Worm (Caenorhabditis elegans): Measurements from ENCODE around the gene T10D4.15.

T10D4.15 gene

DNA sequence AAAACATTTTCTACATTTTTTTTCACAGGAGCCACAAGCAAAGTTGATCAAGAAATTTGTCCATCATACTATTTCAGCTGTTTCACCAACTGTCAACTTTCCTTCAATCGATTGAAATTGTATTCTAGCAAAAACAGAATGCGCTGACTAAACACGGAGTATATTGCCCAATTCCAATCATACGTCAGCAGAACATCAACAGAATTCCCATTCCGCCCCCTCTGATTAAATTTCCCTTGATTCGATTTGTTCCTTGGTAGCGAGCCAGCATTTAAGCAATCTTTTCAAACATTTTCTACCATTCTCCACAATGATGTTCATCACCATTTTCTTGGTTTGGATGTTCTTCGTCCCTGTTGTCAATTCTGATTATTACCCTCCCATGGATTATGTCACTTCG, at the start of gene T10D4.15:
TSS of gene T10D4.15 (plus strand) at position 301 of the 400 bp plus-strand sequence.
- TF ChIP-seq elt-1 (tag; optimal IDR thresholded peaks at IDR 0.05) (no peak), nhr-25 (tag; optimal IDR thresholded peaks at IDR 0.05) (no peak), nhr-77 (tag; optimal IDR thresholded peaks at IDR 0.05) (no peak), lin-11 (tag; optimal IDR thresholded peaks at IDR 0.05) (no peak), nhr-23 (tag; optimal IDR thresholded peaks at IDR 0.05) (no peak), nhr-237 (tag; optimal IDR thresholded peaks at IDR 0.05) (no peak), lin-13 (GFP tag; optimal IDR thresholded peaks at IDR 0.05) (no peak), F13H6.1 (tag; optimal IDR thresholded peaks at IDR 0.05) (no peak), unc-62 (GFP tag; optimal IDR thresholded peaks at IDR 0.05) (no peak), ama-1 (optimal IDR thresholded peaks at IDR 0.05) (no peak), crh-2 (tag; optimal IDR thresholded peaks at IDR 0.05) (no peak), mab-5 (tag; optimal IDR thresholded peaks at IDR 0.05) (no peak), nhr-129 (tag; optimal IDR thresholded peaks at IDR 0.05) (no peak), snpc-4 (tag; optimal IDR thresholded peaks at IDR 0.05) (no peak), elt-3 (tag; optimal IDR thresholded peaks at IDR 0.05) (no peak)

DNA sequence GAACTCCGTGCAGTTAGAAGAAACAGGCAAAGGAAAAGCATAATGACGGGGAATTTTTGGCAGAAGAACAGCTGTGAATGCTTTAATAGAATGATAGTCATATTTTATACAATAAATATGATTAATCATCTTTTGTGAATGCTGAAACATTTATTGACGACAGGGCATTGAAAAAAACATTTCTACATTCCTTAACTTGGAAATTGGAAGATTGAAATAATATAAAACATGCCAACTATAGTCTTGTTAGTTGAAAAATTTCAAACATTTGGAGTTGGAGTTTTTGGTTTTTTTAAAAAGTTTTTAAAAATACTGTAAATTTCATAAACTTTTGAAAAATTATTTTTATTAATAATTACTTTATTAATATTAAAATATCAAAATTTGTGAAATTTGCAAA, 49.1 kb upstream of the T10D4.15 start, which contains the start of gene Y25C1A.14:
TSS of gene Y25C1A.14 (minus strand) at position 101 of the 400 bp plus-strand sequence.
- TF ChIP-seq R02D3.7 (tag; optimal IDR thresholded peaks at IDR 0.05) (no peak), ZK546.5 (tag; optimal IDR thresholded peaks at IDR 0.05) (no peak), Y55F3AM.14 (GFP tag; optimal IDR thresholded peaks at IDR 0.05) (no peak), sem-4 (tag; optimal IDR thresholded peaks at IDR 0.05) (no peak), alr-1 (tag; optimal IDR thresholded peaks at IDR 0.05) (no peak), elt-1 (tag; optimal IDR thresholded peaks at IDR 0.05) (no peak), nhr-10 (tag; optimal IDR thresholded peaks at IDR 0.05) (no peak), ztf-11 (tag; optimal IDR thresholded peaks at IDR 0.05) (no peak), nhr-25 (tag; optimal IDR thresholded peaks at IDR 0.05) (no peak), nhr-21 (tag; optimal IDR thresholded peaks at IDR 0.05) (no peak), lin-39 (tag; optimal IDR thresholded peaks at IDR 0.05) (no peak), ceh-82 (tag; optimal IDR thresholded peaks at IDR 0.05) (no peak), nhr-23 (tag; optimal IDR thresholded peaks at IDR 0.05) (no peak), ztf-4 (tag; optimal IDR thresholded peaks at IDR 0.05) (no peak), snpc-4 (tag; optimal IDR thresholded peaks at IDR 0.05) (no peak), unc-39 (tag; optimal IDR thresholded peaks at IDR 0.05) (no peak), sma-9 (GFP tag; optimal IDR thresholded peaks at IDR 0.05) (no peak), sma-9 (tag; optimal IDR thresholded peaks at IDR 0.05) (no peak), nhr-237 (tag; optimal IDR thresholded peaks at IDR 0.05) (no peak)

DNA sequence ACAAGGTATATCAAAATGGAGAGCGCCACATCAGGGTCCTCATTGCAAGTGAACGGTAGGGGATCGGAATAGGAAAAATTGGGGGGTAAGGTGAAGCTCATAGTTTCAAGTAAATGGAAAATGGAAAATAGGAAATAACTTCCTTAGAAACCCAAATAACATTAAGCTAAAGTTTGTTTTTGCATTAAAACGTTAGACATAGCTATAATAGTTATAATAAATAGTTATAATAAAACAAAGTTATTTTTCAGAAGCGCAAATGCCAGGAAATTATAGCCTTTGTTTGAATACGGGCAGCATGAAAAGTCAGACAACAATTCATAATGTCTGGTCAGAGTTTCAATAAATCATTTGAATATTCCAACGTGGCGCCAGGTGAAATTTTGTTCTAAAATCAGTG, 45.4 kb upstream of the T10D4.15 start, which contains the start of gene srg-24:
TSS of gene srg-24 (minus strand) at position 101 of the 400 bp plus-strand sequence.
- TF ChIP-seq nhr-23 (tag; optimal IDR thresholded peaks at IDR 0.05) (no peak), alr-1 (tag; optimal IDR thresholded peaks at IDR 0.05) (no peak), nhr-10 (tag; optimal IDR thresholded peaks at IDR 0.05) (no peak), nhr-25 (tag; optimal IDR thresholded peaks at IDR 0.05) (no peak), sem-4 (tag; optimal IDR thresholded peaks at IDR 0.05) (no peak), unc-55 (GFP tag; optimal IDR thresholded peaks at IDR 0.05) (no peak), elt-3 (tag; optimal IDR thresholded peaks at IDR 0.05) (no peak), zag-1 (tag; optimal IDR thresholded peaks at IDR 0.05) (no peak)

DNA sequence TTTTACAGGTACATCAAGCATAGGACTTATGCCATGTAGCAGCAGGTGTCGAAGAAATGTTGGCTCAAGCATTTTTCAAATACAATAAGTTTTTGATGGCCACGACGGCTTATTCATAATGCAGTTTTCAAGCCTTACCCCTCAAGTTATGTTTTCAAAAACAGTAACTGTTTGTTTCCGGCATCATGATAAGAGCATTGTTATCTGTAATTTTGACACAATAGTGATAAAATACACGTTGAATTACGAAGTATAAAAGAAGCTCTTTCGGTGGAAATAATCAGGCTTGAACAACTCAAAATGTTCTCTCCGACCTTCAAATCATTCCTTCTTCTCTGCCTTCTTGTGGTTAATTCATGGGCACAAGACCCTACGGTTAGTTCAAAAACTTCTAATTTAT, 43.9 kb upstream of the T10D4.15 start, which contains the start of gene clec-121:
TSS of gene clec-121 (plus strand) at position 301 of the 400 bp plus-strand sequence.
- TF ChIP-seq nhr-6 (tag; optimal IDR thresholded peaks at IDR 0.05) (no peak), ztf-11 (tag; optimal IDR thresholded peaks at IDR 0.05) (no peak), nhr-23 (tag; optimal IDR thresholded peaks at IDR 0.05) (no peak), R02D3.7 (tag; optimal IDR thresholded peaks at IDR 0.05) (no peak)

DNA sequence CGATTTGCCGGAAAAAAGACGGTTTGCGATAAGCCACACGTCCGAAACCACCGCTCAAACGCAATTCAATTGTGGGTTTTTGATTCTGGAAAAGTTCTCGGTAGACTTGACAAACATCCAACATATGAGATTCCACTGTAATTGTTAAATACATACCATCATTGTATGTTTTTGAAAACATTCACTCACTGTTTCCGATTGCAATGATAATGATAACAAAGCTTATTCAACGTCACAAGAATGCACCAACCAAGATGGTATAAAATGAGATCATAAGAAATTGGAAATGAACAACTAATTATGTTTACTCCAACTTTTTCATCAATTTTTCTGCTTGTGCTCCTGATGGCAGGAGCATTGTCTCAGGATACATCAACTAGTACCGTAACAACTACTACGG, 40.2 kb upstream of the T10D4.15 start, which contains the start of gene clec-122:
TSS of gene clec-122 (plus strand) at position 301 of the 400 bp plus-strand sequence.
- no peak for TF ChIP-seq ceh-82 (tag; optimal IDR thresholded peaks at IDR 0.05)
- no peak for TF ChIP-seq ama-1 (optimal IDR thresholded peaks at IDR 0.05)

DNA sequence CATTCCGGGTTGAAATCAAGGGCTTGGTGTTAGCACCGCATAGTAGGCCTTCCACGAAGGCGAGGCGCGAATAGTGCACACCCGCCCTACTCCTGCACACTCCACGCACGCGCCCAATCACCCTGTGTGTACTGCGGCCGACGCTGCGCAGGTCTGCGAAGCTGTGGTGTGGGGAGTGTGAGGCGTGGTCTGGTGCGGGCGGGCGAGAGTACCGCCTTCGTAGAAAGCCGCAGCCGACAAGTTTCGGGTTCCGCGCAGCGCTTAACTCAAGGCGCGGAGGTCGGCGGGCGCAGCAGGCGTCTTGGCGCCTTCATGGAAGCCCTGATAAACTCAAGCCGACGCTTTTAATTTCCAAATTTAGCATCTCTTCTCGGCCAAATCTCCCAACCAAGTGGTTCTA, 37.8 kb upstream of the T10D4.15 start:
- TF ChIP-seq R02D3.7 (tag; optimal IDR thresholded peaks at IDR 0.05), result no peak
- TF ChIP-seq ZK546.5 (tag; optimal IDR thresholded peaks at IDR 0.05), result no peak
- TF ChIP-seq ztf-1 (GFP tag; conservative IDR thresholded peaks at IDR 0.05), result no peak
- TF ChIP-seq alr-1 (tag; optimal IDR thresholded peaks at IDR 0.05), result no peak
- TF ChIP-seq nhr-6 (tag; optimal IDR thresholded peaks at IDR 0.05), result no peak
- no peak for TF ChIP-seq sma-3 (GFP tag; optimal IDR thresholded peaks at IDR 0.05)
- TF ChIP-seq fos-1 (tag; optimal IDR thresholded peaks at IDR 0.05), result no peak
- TF ChIP-seq lin-11 (tag; optimal IDR thresholded peaks at IDR 0.05), result no peak
- no peak for TF ChIP-seq skn-1 (tag; optimal IDR thresholded peaks at IDR 0.05)
- TF ChIP-seq zag-1 (tag; optimal IDR thresholded peaks at IDR 0.05), result no peak

Measured in whole organism, L2 larva.